Worm (Caenorhabditis elegans) whole organism, early embryonic: ENCODE data around the gene aptf-3.

Experiments used
- F13C5.2 ChIP-seq: sonication (generic microtip); optimal IDR thresholded peaks from 2 replicates; lab custom pipeline; 2017; ENCODE audit warnings: mild to moderate bottlenecking, missing genetic modification characterization, inconsistent platforms, missing compliant biosample characterization
- aly-1 ChIP-seq: sonication (generic microtip); optimal IDR thresholded peaks from 2 replicates; lab custom pipeline; 2016; ENCODE audit warnings: missing genetic modification characterization, missing compliant biosample characterization
- ama-1 ChIP-seq: fragments of 150-350 bp; optimal IDR thresholded peaks from 2 replicates; lab custom pipeline; 2014
- pes-1 ChIP-seq: fragments of 200-800 bp; sonication (Bioruptor generic); IDR thresholded peaks from 2 replicates; pipeline ENCODE4 v1.3.6; 2022; ENCODE audit warnings: missing genetic modification reagents, missing genetic modification characterization, missing compliant biosample characterization

DNA sequence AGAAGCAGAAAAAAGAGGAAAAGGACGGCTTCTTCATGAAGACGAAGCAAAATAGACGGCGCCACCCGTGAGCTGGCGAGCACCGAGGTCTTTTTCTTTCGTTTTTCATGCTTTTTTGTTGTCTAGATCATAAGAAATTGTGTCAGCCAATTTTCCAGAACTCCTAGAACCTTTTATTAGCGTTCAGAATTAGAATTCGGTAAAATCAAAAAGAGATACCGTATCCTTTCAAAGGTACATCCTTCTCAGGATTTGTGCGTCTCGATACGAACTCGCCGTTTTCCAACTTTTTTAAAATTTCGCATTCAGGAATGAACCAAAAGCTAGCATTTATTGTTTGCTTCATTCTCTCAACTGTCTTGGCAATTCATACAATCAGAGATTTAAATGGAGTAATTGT is 20.9 kb upstream of the aptf-3 start, which contains the start of gene F54C9.7:
- no peak for TF ChIP-seq pes-1
- TF ChIP-seq aly-1 (tag; lab: Kevin White, UChicago), result no peak
- TF ChIP-seq ama-1, result no peak
- no peak for TF ChIP-seq F13C5.2 (tag; lab: Kevin White, UChicago)
